Fruit fly (Drosophila melanogaster) whole organism, prepupa: ENCODE results near the gene CG7530.

Source experiments
- Blimp-1 ChIP-seq: fragments of 200-800 bp; sonication (Bioruptor generic); optimal IDR thresholded peaks from 3 replicates; lab custom pipeline; 2017; ENCODE audit warnings: missing biosample characterization, missing genetic modification characterization, mild to moderate bottlenecking, moderate library complexity, missing genetic modification reagents
- CG10631 ChIP-seq: fragments of 200-800 bp; sonication (Bioruptor generic); optimal IDR thresholded peaks from 2 replicates; lab custom pipeline; 2016; ENCODE audit warnings: missing biosample characterization, missing genetic modification characterization
- CG10669 ChIP-seq: fragments of 200-800 bp; sonication (Bioruptor generic); optimal IDR thresholded peaks from 3 replicates; lab custom pipeline; 2018; ENCODE audit warnings: missing biosample characterization, mild to moderate bottlenecking, missing genetic modification characterization, moderate library complexity
- CG11294 ChIP-seq: fragments of 200-800 bp; sonication (Bioruptor generic); IDR thresholded peaks from 2 replicates; pipeline ENCODE4 v1.3.6; 2022; ENCODE audit warnings: missing biosample characterization, missing genetic modification characterization
- CG11762 ChIP-seq: fragments of 200-800 bp; sonication (Bioruptor generic); optimal IDR thresholded peaks from 3 replicates; lab custom pipeline; 2016; ENCODE audit warnings: missing biosample characterization, missing genetic modification characterization; ENCODE audit not compliant: insufficient read depth
- CG11902 ChIP-seq: fragments of 200-800 bp; sonication (Bioruptor generic); optimal IDR thresholded peaks from 3 replicates; lab custom pipeline; 2016; ENCODE audit warnings: missing biosample characterization, missing genetic modification characterization
- CG32006 ChIP-seq: fragments of 200-800 bp; sonication (Bioruptor generic); optimal IDR thresholded peaks from 3 replicates; lab custom pipeline; 2017; ENCODE audit warnings: missing biosample characterization, mild to moderate bottlenecking, missing genetic modification characterization
- CG34406 ChIP-seq: fragments of 200-800 bp; sonication (Bioruptor generic); optimal IDR thresholded peaks from 3 replicates; lab custom pipeline; 2016; ENCODE audit warnings: missing biosample characterization, missing genetic modification characterization
- CG6792 ChIP-seq: fragments of 200-800 bp; sonication (Bioruptor generic); optimal IDR thresholded peaks from 3 replicates; lab custom pipeline; 2016; ENCODE audit warnings: missing biosample characterization, missing genetic modification characterization
- CG6808 ChIP-seq: fragments of 200-800 bp; sonication (Bioruptor generic); optimal IDR thresholded peaks from 3 replicates; lab custom pipeline; 2017; ENCODE audit warnings: missing biosample characterization, missing genetic modification characterization, mild to moderate bottlenecking, moderate library complexity, missing genetic modification reagents
- CG7368 ChIP-seq: fragments of 200-800 bp; sonication (Bioruptor generic); optimal IDR thresholded peaks from 3 replicates; lab custom pipeline; 2016; ENCODE audit warnings: missing biosample characterization, missing genetic modification characterization
- CG8319 ChIP-seq: fragments of 200-800 bp; sonication (Bioruptor generic); optimal IDR thresholded peaks from 3 replicates; lab custom pipeline; 2016; ENCODE audit warnings: missing biosample characterization, missing genetic modification characterization
- CG8632 ChIP-seq: fragments of 200-800 bp; sonication (Bioruptor generic); optimal IDR thresholded peaks from 3 replicates; lab custom pipeline; 2016; ENCODE audit warnings: missing biosample characterization, missing genetic modification characterization
- CG9139 ChIP-seq: fragments of 200-800 bp; sonication (Bioruptor generic); optimal IDR thresholded peaks from 3 replicates; lab custom pipeline; 2017; ENCODE audit warnings: missing biosample characterization, mild to moderate bottlenecking, missing genetic modification characterization
- Eip93F ChIP-seq: fragments of 200-800 bp; sonication (Bioruptor generic); optimal IDR thresholded peaks from 2 replicates; lab custom pipeline; 2016; ENCODE audit warnings: missing biosample characterization, mild to moderate bottlenecking, missing genetic modification characterization
- Ets21C ChIP-seq: fragments of 200-800 bp; sonication (Bioruptor generic); optimal IDR thresholded peaks from 3 replicates; lab custom pipeline; 2016; ENCODE audit warnings: missing biosample characterization, missing genetic modification characterization
- Ets96B ChIP-seq: fragments of 200-800 bp; optimal IDR thresholded peaks from 2 replicates; lab custom pipeline; 2019; ENCODE audit warnings: missing biosample characterization, mild to moderate bottlenecking, missing genetic modification characterization, moderate library complexity
- Hr39 ChIP-seq: fragments of 200-800 bp; sonication (Bioruptor generic); optimal IDR thresholded peaks from 2 replicates; lab custom pipeline; 2016; ENCODE audit warnings: missing biosample characterization, missing genetic modification characterization
- Lpt ChIP-seq: fragments of 200-800 bp; sonication (Bioruptor generic); optimal IDR thresholded peaks from 3 replicates; lab custom pipeline; 2016; ENCODE audit warnings: missing biosample characterization, missing genetic modification characterization
- Met ChIP-seq: fragments of 200-800 bp; sonication (Bioruptor generic); optimal IDR thresholded peaks from 3 replicates; lab custom pipeline; 2016; ENCODE audit warnings: missing biosample characterization, missing genetic modification characterization
- Sox102F ChIP-seq: fragments of 200-800 bp; sonication (Bioruptor generic); optimal IDR thresholded peaks from 2 replicates; lab custom pipeline; 2016; ENCODE audit warnings: missing biosample characterization, mild to moderate bottlenecking, missing genetic modification characterization
- Sox14 ChIP-seq: fragments of 200-800 bp; sonication (Bioruptor generic); optimal IDR thresholded peaks from 3 replicates; lab custom pipeline; 2016; ENCODE audit warnings: missing biosample characterization, missing genetic modification characterization
- Sox15 ChIP-seq: fragments of 200-800 bp; sonication (Bioruptor generic); optimal IDR thresholded peaks from 3 replicates; lab custom pipeline; 2016; ENCODE audit warnings: missing biosample characterization, missing genetic modification characterization
- achi ChIP-seq: fragments of 200-800 bp; sonication (Bioruptor generic); optimal IDR thresholded peaks from 3 replicates; lab custom pipeline; 2016; ENCODE audit warnings: missing biosample characterization, missing genetic modification characterization
- acj6 ChIP-seq: fragments of 200-800 bp; sonication (Bioruptor generic); optimal IDR thresholded peaks from 3 replicates; lab custom pipeline; 2016; ENCODE audit warnings: missing biosample characterization, missing genetic modification characterization
- dsx ChIP-seq: fragments of 200-800 bp; optimal IDR thresholded peaks from 3 replicates; lab custom pipeline; 2019; ENCODE audit warnings: missing biosample characterization, mild to moderate bottlenecking, missing genetic modification characterization, moderate library complexity; ENCODE audit not compliant: poor library complexity, severe bottlenecking
- eg ChIP-seq: fragments of 200-800 bp; sonication (Bioruptor generic); IDR thresholded peaks from 3 replicates; pipeline ENCODE4 v1.3.6; 2022; ENCODE audit warnings: missing biosample characterization, missing genetic modification characterization
- esn ChIP-seq: fragments of 200-800 bp; sonication (Bioruptor generic); optimal IDR thresholded peaks from 2 replicates; lab custom pipeline; 2016; ENCODE audit warnings: missing biosample characterization, mild to moderate bottlenecking, missing genetic modification characterization, moderate library complexity
- fd59A ChIP-seq: fragments of 200-800 bp; sonication (Bioruptor generic); optimal IDR thresholded peaks from 2 replicates; lab custom pipeline; 2017; ENCODE audit warnings: missing biosample characterization, mild to moderate bottlenecking, missing genetic modification characterization, missing genetic modification reagents
- fkh ChIP-seq: fragments of 200-800 bp; sonication (Bioruptor generic); optimal IDR thresholded peaks from 3 replicates; lab custom pipeline; 2017; ENCODE audit warnings: missing biosample characterization, mild to moderate bottlenecking, missing genetic modification characterization, moderate library complexity
- lz ChIP-seq: fragments of 200-800 bp; sonication (Bioruptor generic); optimal IDR thresholded peaks from 3 replicates; lab custom pipeline; 2016; ENCODE audit warnings: missing biosample characterization, missing genetic modification characterization
- net ChIP-seq: fragments of 200-800 bp; sonication (Bioruptor generic); optimal IDR thresholded peaks from 3 replicates; lab custom pipeline; 2016; ENCODE audit warnings: missing biosample characterization, missing genetic modification characterization
- ss ChIP-seq, 2 experiments: fragments of 200-800 bp; sonication (Bioruptor generic); optimal IDR thresholded peaks; 2 replicates in 1 of 2; 3 replicates in 1 of 2; lab custom pipeline; 2017 to 2018; ENCODE audit warnings: mild to moderate bottlenecking in 2 of 2, missing biosample characterization in 2 of 2, missing genetic modification characterization in 2 of 2, moderate library complexity in 1 of 2
- svp ChIP-seq: fragments of 200-800 bp; sonication (Bioruptor generic); peaks from one replicate; lab custom pipeline; 2016; ENCODE audit warnings: missing biosample characterization, missing genetic modification characterization
- topi ChIP-seq: fragments of 200-800 bp; sonication (Bioruptor generic); optimal IDR thresholded peaks from 3 replicates; lab custom pipeline; 2016; ENCODE audit warnings: missing biosample characterization, missing genetic modification characterization
- vri ChIP-seq: fragments of 200-800 bp; sonication (Bioruptor generic); optimal IDR thresholded peaks from 3 replicates; lab custom pipeline; 2016; ENCODE audit warnings: missing biosample characterization, mild to moderate bottlenecking, missing genetic modification characterization

The CG7530 gene

DNA sequence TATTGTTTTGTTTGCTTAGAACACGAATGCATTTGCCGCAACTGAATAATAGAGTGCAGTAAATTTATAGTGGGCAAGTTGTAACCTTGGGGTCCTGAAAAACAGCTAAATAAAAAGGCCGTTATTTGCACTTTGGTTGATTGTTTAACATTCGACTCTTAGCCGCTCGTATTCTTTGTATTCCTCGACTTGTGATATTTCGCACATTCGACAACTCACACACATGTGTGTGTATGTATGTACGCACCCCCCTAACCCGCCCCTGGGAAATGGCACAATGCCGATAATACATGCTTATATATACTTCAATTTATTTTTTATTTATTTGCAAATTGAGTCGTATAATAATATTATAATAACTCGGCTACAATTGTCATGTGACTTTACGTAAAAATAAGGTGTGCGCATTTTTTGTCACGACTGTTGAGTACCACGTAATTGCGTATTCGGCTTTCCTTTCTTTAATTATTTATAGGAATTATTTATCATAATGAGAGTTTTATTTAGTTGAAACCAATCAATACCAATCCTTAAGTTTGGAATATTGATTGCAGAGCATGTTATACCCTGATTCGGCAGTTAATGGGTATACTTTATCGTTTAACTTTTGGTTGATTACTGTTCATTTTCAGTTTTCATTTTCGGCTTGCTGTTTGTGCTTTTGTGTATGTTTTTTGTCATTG, 23.6 kb upstream of the CG7530 start (continued):
- TF ChIP-seq acj6 (GFP tag; lab: Kevin White, UChicago) (peak; percentile 44), esn (peak; percentile 83), fkh (GFP tag; lab: Kevin White, UChicago) (peak; percentile 54), Hr39 (GFP tag; lab: Kevin White, UChicago) (peak; percentile 71), CG11902 (GFP tag; lab: Kevin White, UChicago) (peak; percentile 59), Blimp-1 (GFP tag; lab: Kevin White, UChicago) (peak; percentile 39), lz (GFP tag; lab: Kevin White, UChicago) (peak; percentile 85), ss (GFP tag; optimal IDR thresholded peaks at IDR 0.05; lab: Kevin White, UChicago) (no peak), Eip93F (peak; percentile 54), achi (GFP tag; lab: Kevin White, UChicago) (peak; percentile 34), CG6792 (peak; percentile 51)
- TF ChIP-seq, all 60 proteins: peak for 42

DNA sequence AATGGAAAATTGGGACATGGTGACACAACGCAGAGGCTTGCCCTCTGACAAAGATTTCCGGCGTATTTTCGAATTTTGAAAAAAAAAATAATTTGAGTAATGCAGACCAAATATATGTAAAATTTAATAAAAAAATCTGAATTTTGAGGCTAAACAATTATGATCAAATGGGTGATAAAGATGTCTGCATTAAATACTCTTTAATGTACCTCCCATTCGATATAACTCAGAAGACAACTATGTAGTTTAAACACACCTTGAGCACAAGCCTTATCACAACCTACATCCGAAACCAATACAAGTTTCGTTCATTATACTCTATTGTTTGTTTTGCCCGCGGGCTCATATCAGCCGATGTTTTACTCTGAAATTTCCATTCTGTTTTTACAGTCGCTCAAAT, 23.1 kb upstream of the CG7530 start, which contains the start of gene CG7362:
TSS of gene CG7362 (minus strand) at position 101 of the 400 bp plus-strand sequence.
- TF ChIP-seq Ets21C (GFP tag; lab: Kevin White, UChicago) (no peak), eg (no peak), CG34406 (GFP tag; lab: Kevin White, UChicago) (no peak), Met (GFP tag; lab: Kevin White, UChicago) (no peak), Sox15 (GFP tag; lab: Kevin White, UChicago) (no peak), CG6792 (no peak)

DNA sequence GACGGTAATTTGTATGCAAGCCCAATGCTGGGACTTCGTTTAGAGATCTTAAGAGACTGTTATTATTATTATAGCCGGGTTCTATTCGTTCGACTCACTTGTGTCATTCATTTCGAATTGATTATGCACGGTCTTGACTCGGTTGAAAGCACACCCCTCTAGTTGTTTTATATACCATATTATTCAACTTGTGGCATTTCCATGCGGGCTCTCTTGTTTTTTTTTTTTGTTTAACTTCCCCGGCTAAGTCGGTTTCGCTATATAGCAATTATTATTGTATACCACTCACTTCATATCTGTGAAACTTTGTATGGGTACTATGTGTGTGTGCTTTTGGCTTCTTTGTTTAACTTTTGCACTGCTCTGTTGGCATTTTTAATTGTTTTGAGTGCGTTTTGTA, 19.7 kb upstream of the CG7530 start, which contains the start of gene smp-30:
TSS of gene smp-30 (minus strand) at position 224 of the 400 bp plus-strand sequence.
- no peak for TF ChIP-seq CG10631 (GFP tag; lab: Kevin White, UChicago)
- TF ChIP-seq fd59A = no peak
- TF ChIP-seq CG7368 (GFP tag; lab: Kevin White, UChicago) = no peak
- no peak for TF ChIP-seq CG8632 (GFP tag; lab: Kevin White, UChicago)
- no peak for TF ChIP-seq CG8319 (GFP tag; lab: Kevin White, UChicago)
- no peak for TF ChIP-seq CG32006 (GFP tag; lab: Kevin White, UChicago)
- TF ChIP-seq CG11294 (GFP tag; lab: Robert Waterston, UW) = no peak
- TF ChIP-seq dsx (GFP tag; lab: Kevin White, UChicago) = peak; percentile 47
- TF ChIP-seq CG6808 (GFP tag; lab: Kevin White, UChicago) = no peak
- TF ChIP-seq Lpt (GFP tag; lab: Kevin White, UChicago) = no peak
- TF ChIP-seq CG9139 (GFP tag; lab: Kevin White, UChicago) = no peak
- TF ChIP-seq Sox14 (GFP tag; lab: Kevin White, UChicago) = peak; percentile 26
- TF ChIP-seq svp = no peak
- TF ChIP-seq CG11762 (GFP tag; lab: Kevin White, UChicago) = no peak
- TF ChIP-seq vri = peak; percentile 1
- no peak for TF ChIP-seq CG6792
- TF ChIP-seq Ets96B (tag; lab: Kevin White, UChicago) = no peak
- TF ChIP-seq topi (GFP tag; lab: Kevin White, UChicago) = no peak
- no peak for TF ChIP-seq net (GFP tag; lab: Kevin White, UChicago)
- TF ChIP-seq Hr39 (GFP tag; lab: Kevin White, UChicago) = no peak
- TF ChIP-seq CG10669 (GFP tag; lab: Kevin White, UChicago) = no peak
- no peak for TF ChIP-seq Sox102F
